Fruit fly (Drosophila melanogaster): ENCODE results near the gene slx1.

Gene slx1

dm6 chr3R:4649126-4649811 is 7.5 kb downstream of the slx1 start, which contains the start of gene Karybeta3 (continued):
- TF ChIP-seq sc (optimal IDR thresholded peaks at IDR 0.05) (no peak), sc (GFP tag; optimal IDR thresholded peaks at IDR 0.05) (peak; percentile 23), NFAT (GFP tag; IDR thresholded peaks at IDR 0.05) (peak; percentile 77), CG8478 (optimal IDR thresholded peaks at IDR 0.05) (no peak), chn (GFP tag; optimal IDR thresholded peaks at IDR 0.05) (peak; percentile 85), CG4282 (GFP tag; optimal IDR thresholded peaks at IDR 0.05) (peak; percentile 47), Rfx (GFP tag; IDR thresholded peaks at IDR 0.05) (peak; percentile 85), Neu2 (GFP tag; optimal IDR thresholded peaks at IDR 0.05; ENCODE audit: borderline replicate concordance) (no peak), CG2712 (tag; optimal IDR thresholded peaks at IDR 0.05) (peak; percentile 66), wek (GFP tag; optimal IDR thresholded peaks at IDR 0.05) (peak; percentile 29), CG43689 (GFP tag; IDR thresholded peaks at IDR 0.05) (no peak), CG14441 (GFP tag; IDR thresholded peaks at IDR 0.05) (peak; percentile 77), ato (GFP tag; IDR thresholded peaks at IDR 0.05; ENCODE audit: partially characterized antibody) (peak; percentile 54; the same call in 1 of the 2 replicates), CG17361 (GFP tag; IDR thresholded peaks at IDR 0.05) (peak; percentile 56), Dll (GFP tag; IDR thresholded peaks at IDR 0.05; ENCODE audit: partially characterized antibody) (peak; percentile 73), CG10959 (GFP tag; IDR thresholded peaks at IDR 0.05) (no peak), emc (GFP tag; optimal IDR thresholded peaks at IDR 0.05) (peak; percentile 76), slbo (GFP tag; IDR thresholded peaks at IDR 0.05) (peak; percentile 78), kni (GFP tag; optimal IDR thresholded peaks at IDR 0.05) (peak; percentile 50), CG9817 (tag; optimal IDR thresholded peaks at IDR 0.05) (peak; percentile 61), lola (GFP tag; optimal IDR thresholded peaks at IDR 0.05) (peak in 1 of 3 experiments; percentile 9), dysf (GFP tag; IDR thresholded peaks at IDR 0.05) (peak; percentile 78), rib (GFP tag; IDR thresholded peaks at IDR 0.05) (0 out of 2 replicates have a peak, but pooled peaks have one; percentile 56), CG30431 (GFP tag; optimal IDR thresholded peaks at IDR 0.05) (peak; percentile 30), CG10267 (tag; optimal IDR thresholded peaks at IDR 0.05) (peak; percentile 70), Sry-β (GFP tag; optimal IDR thresholded peaks at IDR 0.05) (peak; percentile 97), Dfd (GFP tag; optimal IDR thresholded peaks at IDR 0.05) (no peak), Dbx (GFP tag; IDR thresholded peaks at IDR 0.05) (peak; percentile 80; the same call in 2 of the 3 replicates), CG13424 (tag; optimal IDR thresholded peaks at IDR 0.05) (peak; percentile 62), slp2 (GFP tag; optimal IDR thresholded peaks at IDR 0.05) (peak; percentile 65), CG17829 (tag; optimal IDR thresholded peaks at IDR 0.05) (peak; percentile 74), CG15073 (GFP tag; optimal IDR thresholded peaks at IDR 0.05) (no peak), B-H1 (GFP tag; IDR thresholded peaks at IDR 0.05) (peak; percentile 66), sima (GFP tag; optimal IDR thresholded peaks at IDR 0.05) (peak; percentile 22), CG11456 (GFP tag; IDR thresholded peaks at IDR 0.05) (peak; percentile 80), sisA (GFP tag; IDR thresholded peaks at IDR 0.05) (peak; percentile 71; the same call in 1 of the 2 replicates), CG32767 (GFP tag; IDR thresholded peaks at IDR 0.05) (peak; percentile 65; the same call in 1 of the 2 replicates), Myb (GFP tag; optimal IDR thresholded peaks at IDR 0.05) (peak; percentile 84), Ets65A (GFP tag) (peak; percentile 98), Poxn (GFP tag; IDR thresholded peaks at IDR 0.05) (no peak), CG2199 (GFP tag; IDR thresholded peaks at IDR 0.05) (peak; percentile 50; the same call in 1 of the 3 replicates), CG34224 (GFP tag; IDR thresholded peaks at IDR 0.05; ENCODE audit: partially characterized antibody) (peak; percentile 45; the same call in 2 of the 3 replicates), Bteb2 (GFP tag; optimal IDR thresholded peaks at IDR 0.05) (peak; percentile 60), Nf-YB (GFP tag; optimal IDR thresholded peaks at IDR 0.05) (peak; percentile 38), Kr (GFP tag; optimal IDR thresholded peaks at IDR 0.05) (no peak), CTCF (GFP tag; optimal IDR thresholded peaks at IDR 0.05) (peak; percentile 74), unpg (GFP tag; optimal IDR thresholded peaks at IDR 0.05) (peak; percentile 66), bsh (GFP tag; optimal IDR thresholded peaks at IDR 0.05) (peak; percentile 25 to 66), row (GFP tag; IDR thresholded peaks at IDR 0.05) (peak; percentile 83), CG6683 (GFP tag; optimal IDR thresholded peaks at IDR 0.05) (peak; percentile 34), CG16815 (GFP tag; optimal IDR thresholded peaks at IDR 0.05) (peak; percentile 12)
